Worm (Caenorhabditis elegans) whole organism, L3 larva: ENCODE measurements around the gene F21H7.12.

ENCODE experiments used
- aly-2 ChIP-seq: fragments of 150-350 bp; optimal IDR thresholded peaks from 2 replicates; lab custom pipeline; 2014; ENCODE audit warnings: missing biosample characterization, missing genetic modification characterization
- ama-1 ChIP-seq: fragments of 150-350 bp; optimal IDR thresholded peaks from 2 replicates; lab custom pipeline; 2018
- ceh-28 ChIP-seq: fragments of 150-350 bp; optimal IDR thresholded peaks from 2 replicates; lab custom pipeline; 2014; ENCODE audit warnings: missing biosample characterization, missing genetic modification reagents, missing genetic modification characterization
- ceh-82 ChIP-seq: fragments of 150-350 bp; optimal IDR thresholded peaks from 2 replicates; lab custom pipeline; 2014; ENCODE audit warnings: missing biosample characterization, missing genetic modification characterization
- ceh-9 ChIP-seq: sonication (generic microtip); optimal IDR thresholded peaks from 2 replicates; lab custom pipeline; 2018; ENCODE audit warnings: missing biosample characterization, missing genetic modification characterization
- daf-12 ChIP-seq: fragments of 150-350 bp; optimal IDR thresholded peaks from 2 replicates; lab custom pipeline; 2014; ENCODE audit warnings: missing biosample characterization, missing genetic modification reagents, missing genetic modification characterization
- egl-27 ChIP-seq: sonication (generic microtip); optimal IDR thresholded peaks from 4 replicates; lab custom pipeline; 2017; ENCODE audit warnings: missing biosample characterization, missing genetic modification reagents, missing genetic modification characterization
- egl-5 ChIP-seq: fragments of 150-350 bp; optimal IDR thresholded peaks from 2 replicates; lab custom pipeline; 2017; ENCODE audit warnings: missing biosample characterization, missing genetic modification reagents, missing genetic modification characterization, inconsistent platforms
- elt-2 ChIP-seq: sonication (generic microtip); optimal IDR thresholded peaks from 2 replicates; lab custom pipeline; 2016; ENCODE audit warnings: missing genetic modification reagents, mild to moderate bottlenecking, missing genetic modification characterization, missing compliant biosample characterization
- elt-3 ChIP-seq, 3 experiments: fragments of 150-350 bp in 1 of 3; sonication (generic microtip) in 2 of 3; optimal IDR thresholded peaks; 2 replicates in 2 of 3; 4 replicates in 1 of 3; lab custom pipeline; 2014 to 2017; ENCODE audit warnings: missing biosample characterization in 3 of 3, missing genetic modification characterization in 3 of 3
- fkh-10 ChIP-seq: sonication (generic microtip); optimal IDR thresholded peaks from 2 replicates; lab custom pipeline; 2017; ENCODE audit warnings: missing biosample characterization, missing genetic modification reagents, missing genetic modification characterization
- fkh-2 ChIP-seq: fragments of 150-350 bp; optimal IDR thresholded peaks from 2 replicates; lab custom pipeline; 2014; ENCODE audit warnings: missing biosample characterization, missing genetic modification reagents, missing genetic modification characterization
- fos-1 ChIP-seq: fragments of 150-350 bp; optimal IDR thresholded peaks from 2 replicates; lab custom pipeline; 2014; ENCODE audit warnings: missing biosample characterization, missing genetic modification characterization
- jun-1 ChIP-seq: fragments of 150-350 bp; optimal IDR thresholded peaks from 2 replicates; lab custom pipeline; 2014; ENCODE audit warnings: missing biosample characterization, missing genetic modification reagents, missing genetic modification characterization
- lin-15B ChIP-seq: fragments of 150-350 bp; optimal IDR thresholded peaks from 2 replicates; lab custom pipeline; 2014; ENCODE audit warnings: missing biosample characterization, missing genetic modification characterization
- lin-39 ChIP-seq: fragments of 150-350 bp; optimal IDR thresholded peaks from 2 replicates; lab custom pipeline; 2018; ENCODE audit warnings: missing biosample characterization, missing genetic modification reagents, missing genetic modification characterization
- lsy-12 ChIP-seq: sonication (generic microtip); optimal IDR thresholded peaks from 2 replicates; lab custom pipeline; 2016; ENCODE audit warnings: mild to moderate bottlenecking, missing genetic modification characterization, missing compliant biosample characterization
- mml-1 ChIP-seq: fragments of 150-350 bp; sonication (generic microtip); optimal IDR thresholded peaks from 3 replicates; lab custom pipeline; 2014; ENCODE audit warnings: missing biosample characterization, missing genetic modification characterization
- nfya-1 ChIP-seq: sonication (generic microtip); optimal IDR thresholded peaks from 2 replicates; lab custom pipeline; 2017; ENCODE audit warnings: missing genetic modification characterization, mild to moderate bottlenecking, missing compliant biosample characterization, antibody characterized with exemption, moderate library complexity; ENCODE audit not compliant: insufficient read depth
- nhr-12 ChIP-seq: fragments of 150-350 bp; optimal IDR thresholded peaks from 2 replicates; lab custom pipeline; 2014; ENCODE audit warnings: missing biosample characterization, missing genetic modification characterization
- nhr-23 ChIP-seq: fragments of 150-350 bp; optimal IDR thresholded peaks from 2 replicates; lab custom pipeline; 2014; ENCODE audit warnings: missing biosample characterization, missing genetic modification reagents, missing genetic modification characterization
- nhr-237 ChIP-seq: fragments of 150-350 bp; optimal IDR thresholded peaks from 2 replicates; lab custom pipeline; 2014; ENCODE audit warnings: missing biosample characterization, missing genetic modification characterization
- nhr-28 ChIP-seq: fragments of 150-350 bp; optimal IDR thresholded peaks from 2 replicates; lab custom pipeline; 2014; ENCODE audit warnings: missing biosample characterization, missing genetic modification characterization
- nhr-43 ChIP-seq: sonication (generic microtip); optimal IDR thresholded peaks from 2 replicates; lab custom pipeline; 2016; ENCODE audit warnings: mild to moderate bottlenecking, missing genetic modification characterization, missing compliant biosample characterization; ENCODE audit not compliant: poor library complexity, severe bottlenecking
- nhr-77 ChIP-seq: fragments of 150-350 bp; optimal IDR thresholded peaks from 2 replicates; lab custom pipeline; 2014; ENCODE audit warnings: missing biosample characterization, missing genetic modification characterization
- pha-4 ChIP-seq: fragments of 150-350 bp; optimal IDR thresholded peaks from 2 replicates; lab custom pipeline; 2014; ENCODE audit warnings: missing biosample characterization, missing genetic modification reagents, missing genetic modification characterization
- skn-1 ChIP-seq: fragments of 150-350 bp; optimal IDR thresholded peaks from 2 replicates; lab custom pipeline; 2014; ENCODE audit warnings: missing biosample characterization, missing genetic modification characterization
- tbx-2 ChIP-seq: sonication (generic microtip); optimal IDR thresholded peaks from 2 replicates; lab custom pipeline; 2016; ENCODE audit warnings: mild to moderate bottlenecking, missing genetic modification characterization, missing compliant biosample characterization
- unc-39 ChIP-seq: sonication (generic microtip); optimal IDR thresholded peaks from 4 replicates; lab custom pipeline; 2017; ENCODE audit warnings: missing biosample characterization, missing genetic modification characterization
- unc-62 ChIP-seq: fragments of 150-350 bp; sonication (generic microtip); optimal IDR thresholded peaks from 4 replicates; lab custom pipeline; 2014; ENCODE audit warnings: missing biosample characterization, missing genetic modification reagents, missing genetic modification characterization
- ztf-11 ChIP-seq: fragments of 150-350 bp; optimal IDR thresholded peaks from 2 replicates; lab custom pipeline; 2014; ENCODE audit warnings: missing biosample characterization, missing genetic modification characterization
- ztf-4 ChIP-seq: fragments of 150-350 bp; optimal IDR thresholded peaks from 2 replicates; lab custom pipeline; 2014; ENCODE audit warnings: missing biosample characterization, missing genetic modification characterization

Gene F21H7.12

ce11 chrV:16249105-16249504, 19.1 kb downstream of the F21H7.12 start:
- TF ChIP-seq jun-1 (no peak), fkh-2 (no peak), elt-3 (tag; optimal IDR thresholded peaks at IDR 0.05; lab: Kevin White, UChicago) (no peak), unc-62 (GFP tag; lab: Kevin White, UChicago) (no peak), aly-2 (tag; lab: Kevin White, UChicago) (no peak), nhr-237 (tag; lab: Kevin White, UChicago) (no peak), unc-39 (tag; lab: Kevin White, UChicago) (no peak), egl-27 (no peak), ceh-9 (tag; lab: Kevin White, UChicago) (no peak), fos-1 (tag; lab: Kevin White, UChicago) (no peak)

ce11 chrV:16253687-16254086, 23.7 kb downstream of the F21H7.12 start, which contains the start of gene gcy-20:
Gene gcy-20, minus strand, starts transcription at chrV:16253787.
- TF ChIP-seq mml-1, result no peak
- no peak for TF ChIP-seq nhr-77 (tag; lab: Kevin White, UChicago)
- no peak for TF ChIP-seq jun-1
- no peak for TF ChIP-seq nhr-28 (tag; lab: Kevin White, UChicago)
- no peak for TF ChIP-seq unc-62 (GFP tag; lab: Kevin White, UChicago)
- no peak for TF ChIP-seq ztf-4
- no peak for TF ChIP-seq ceh-82
- TF ChIP-seq ama-1, result no peak
- TF ChIP-seq egl-27, result no peak
- TF ChIP-seq skn-1, result no peak
- no peak for TF ChIP-seq nhr-12 (tag; lab: Kevin White, UChicago)
- no peak for TF ChIP-seq lin-15B
- no peak for TF ChIP-seq daf-12
- TF ChIP-seq ztf-11 (tag; lab: Kevin White, UChicago), result no peak
- no peak for TF ChIP-seq fkh-10

- no peak for TF ChIP-seq elt-2
- no peak for TF ChIP-seq lin-15B
- no peak for TF ChIP-seq nfya-1 (tag; lab: Kevin White, UChicago)
- TF ChIP-seq mml-1, result no peak
- no peak for TF ChIP-seq nhr-43 (tag; lab: Kevin White, UChicago)
- no peak for TF ChIP-seq lsy-12
Measured at ce11 chrV:16256395-16256794, 26.4 kb downstream of the F21H7.12 start, which contains the start of gene bgnt-1.3. Gene bgnt-1.3, minus strand, starts transcription at chrV:16256495.

ce11 chrV:16258142-16258541, 28.2 kb downstream of the F21H7.12 start, which contains the start of gene nhr-218:
Gene nhr-218, plus strand, starts transcription at chrV:16258442.
- TF ChIP-seq lin-39, result no peak
- TF ChIP-seq nhr-43 (tag; lab: Kevin White, UChicago), result no peak
- no peak for TF ChIP-seq egl-5 (tag; lab: Kevin White, UChicago)

ce11 chrV:16259684-16260083, 29.7 kb downstream of the F21H7.12 start, which contains the start of gene nhr-127:
Gene nhr-127, plus strand, starts transcription at chrV:16259984.
- TF ChIP-seq fos-1 (tag; lab: Kevin White, UChicago) (no peak), nhr-23 (tag; lab: Kevin White, UChicago) (no peak), ceh-9 (tag; lab: Kevin White, UChicago) (no peak), unc-62 (GFP tag; lab: Kevin White, UChicago) (no peak)
- TF ChIP-seq, all 47 proteins: peak for 0

ce11 chrV:16266514-16266913, 36.5 kb downstream of the F21H7.12 start, which contains the start of gene T13F3.4:
Gene T13F3.4, minus strand, starts transcription at chrV:16266614.
- TF ChIP-seq elt-2 (no peak), tbx-2 (tag; lab: Kevin White, UChicago) (no peak), pha-4 (tag; lab: Kevin White, UChicago) (no peak), daf-12 (no peak), nhr-28 (tag; lab: Kevin White, UChicago) (no peak), lsy-12 (no peak), elt-3 (tag; optimal IDR thresholded peaks at IDR 0.05; lab: Kevin White, UChicago) (no peak)
- TF ChIP-seq, all 47 proteins: peak for 0

- no peak for TF ChIP-seq daf-12
- peak; percentile 38 for TF ChIP-seq pha-4 (tag; lab: Kevin White, UChicago)
- TF ChIP-seq ceh-28, result no peak
- TF ChIP-seq, all 47 proteins: peak for 1
Measured at ce11 chrV:16269556-16269955, 39.6 kb downstream of the F21H7.12 start, which contains the start of the genes fbxa-2 and T13F3.8. Gene fbxa-2, minus strand, starts transcription at chrV:16269656. Gene T13F3.8, plus strand, starts transcription at chrV:16269800.
